Fruit fly (Drosophila melanogaster): Measurements from ENCODE around the gene NUCB1.

NUCB1 gene

dm6 chr3L:17842892-17843703 is 41.0 kb upstream of the NUCB1 start, which contains the start of gene CG5567 (continued):
- TF ChIP-seq phol (tag; optimal IDR thresholded peaks at IDR 0.05), result peak; percentile 2
- no peak for TF ChIP-seq CG7745 (tag; optimal IDR thresholded peaks at IDR 0.05)
- TF ChIP-seq toy (GFP tag; IDR thresholded peaks at IDR 0.05), result no peak
- peak; percentile 15 for TF ChIP-seq CG13424 (tag; optimal IDR thresholded peaks at IDR 0.05)
- TF ChIP-seq dmrt99B (tag; optimal IDR thresholded peaks at IDR 0.05), result no peak
- no peak for TF ChIP-seq CG9437 (GFP tag; optimal IDR thresholded peaks at IDR 0.05)
- peak; percentile 41 for TF ChIP-seq CHES-1-like (GFP tag; optimal IDR thresholded peaks at IDR 0.05)
- TF ChIP-seq kni (GFP tag; optimal IDR thresholded peaks at IDR 0.05), result no peak
- TF ChIP-seq CG2202 (tag; optimal IDR thresholded peaks at IDR 0.05), result no peak
- TF ChIP-seq E2f2 (GFP tag; IDR thresholded peaks at IDR 0.05), result peak; percentile 88
- no peak for TF ChIP-seq CG2199 (GFP tag; IDR thresholded peaks at IDR 0.05)
- no peak for TF ChIP-seq CG10654 (GFP tag; optimal IDR thresholded peaks at IDR 0.05)
- no peak for TF ChIP-seq CG16813 (GFP tag; IDR thresholded peaks at IDR 0.05; ENCODE audit: partially characterized antibody)
- no peak for TF ChIP-seq Drgx (GFP tag; IDR thresholded peaks at IDR 0.05)
- no peak for TF ChIP-seq cg (GFP tag; optimal IDR thresholded peaks at IDR 0.05)
- no peak for TF ChIP-seq usp (GFP tag; optimal IDR thresholded peaks at IDR 0.05)
- TF ChIP-seq CG13775 (GFP tag; optimal IDR thresholded peaks at IDR 0.05), result peak; percentile 22
- TF ChIP-seq CG4707 (GFP tag; optimal IDR thresholded peaks at IDR 0.05), result no peak
- peak; percentile 2 for TF ChIP-seq CG2116 (GFP tag; optimal IDR thresholded peaks at IDR 0.05)
- no peak for TF ChIP-seq CG8290 (GFP tag; optimal IDR thresholded peaks at IDR 0.05)
- peak in 1 of 2 experiments; percentile 33 for TF ChIP-seq CG8290 (tag; optimal IDR thresholded peaks at IDR 0.05)
- TF ChIP-seq CG13287 (GFP tag; IDR thresholded peaks at IDR 0.05; ENCODE audit: partially characterized antibody), result peak; percentile 26; the same call in 1 of the 2 replicates
- no peak for TF ChIP-seq ttk (GFP tag; IDR thresholded peaks at IDR 0.05)
- no peak for TF ChIP-seq Optix (GFP tag; IDR thresholded peaks at IDR 0.05)
- TF ChIP-seq slp2 (GFP tag; optimal IDR thresholded peaks at IDR 0.05), result no peak
- no peak for TF ChIP-seq CG10565 (GFP tag; optimal IDR thresholded peaks at IDR 0.05)
- no peak for TF ChIP-seq tap (tag; optimal IDR thresholded peaks at IDR 0.05)
- no peak for TF ChIP-seq BtbVII (GFP tag; optimal IDR thresholded peaks at IDR 0.05)
- TF ChIP-seq MESR4 (GFP tag; optimal IDR thresholded peaks at IDR 0.05), result peak; percentile 74
- TF ChIP-seq HLHmδ (GFP tag; optimal IDR thresholded peaks at IDR 0.05), result no peak
- TF ChIP-seq CG2678 (tag; optimal IDR thresholded peaks at IDR 0.05), result peak; percentile 32
- no peak for TF ChIP-seq CG11456 (GFP tag; IDR thresholded peaks at IDR 0.05)
- no peak for TF ChIP-seq Gug (GFP tag; IDR thresholded peaks at IDR 0.05)
- TF ChIP-seq CG15011 (GFP tag; optimal IDR thresholded peaks at IDR 0.05), result no peak
- TF ChIP-seq NC2α (GFP tag; optimal IDR thresholded peaks at IDR 0.05), result no peak
- no peak for TF ChIP-seq unpg (GFP tag; optimal IDR thresholded peaks at IDR 0.05)
- no peak for TF ChIP-seq CG10209 (GFP tag; optimal IDR thresholded peaks at IDR 0.05)
- TF ChIP-seq crp (GFP tag; optimal IDR thresholded peaks at IDR 0.05), result peak in 1 of 2 experiments; percentile 77
- no peak for TF ChIP-seq tx (GFP tag; optimal IDR thresholded peaks at IDR 0.05)
- TF ChIP-seq Dp (GFP tag; optimal IDR thresholded peaks at IDR 0.05), result peak; percentile 86
- no peak for TF ChIP-seq Bdp1 (GFP tag; optimal IDR thresholded peaks at IDR 0.05)
- no peak for TF ChIP-seq CG17361 (GFP tag; IDR thresholded peaks at IDR 0.05)
- no peak for TF ChIP-seq fru (optimal IDR thresholded peaks at IDR 0.05)
- TF ChIP-seq vnd (GFP tag; IDR thresholded peaks at IDR 0.05; ENCODE audit: partially characterized antibody), result no peak
- TF ChIP-seq CG11560 (tag; IDR thresholded peaks at IDR 0.05), result no peak
- no peak for TF ChIP-seq Mrtf (GFP tag; IDR thresholded peaks at IDR 0.05)
- no peak for TF ChIP-seq Ravus (GFP tag; IDR thresholded peaks at IDR 0.05)
- TF ChIP-seq CG32772 (GFP tag; IDR thresholded peaks at IDR 0.05), result no peak
- no peak for TF ChIP-seq CG2712 (tag; optimal IDR thresholded peaks at IDR 0.05)
- no peak for TF ChIP-seq CG9817 (tag; optimal IDR thresholded peaks at IDR 0.05)

All from whole organism, embryonic.